Worm (Caenorhabditis elegans) whole organism, early embryonic: ENCODE measurements around the gene C27D8.4.

Source experiments
- B0310.2 ChIP-seq: sonication (generic microtip); optimal IDR thresholded peaks from 2 replicates; lab custom pipeline; 2016; ENCODE audit warnings: mild to moderate bottlenecking, missing genetic modification characterization, missing compliant biosample characterization
- F13C5.2 ChIP-seq: sonication (generic microtip); optimal IDR thresholded peaks from 2 replicates; lab custom pipeline; 2017; ENCODE audit warnings: mild to moderate bottlenecking, missing genetic modification characterization, inconsistent platforms, missing compliant biosample characterization
- flt-1 ChIP-seq: fragments of 200-800 bp; sonication (Bioruptor generic); IDR thresholded peaks from 2 replicates; pipeline ENCODE4 v1.3.6; 2022; ENCODE audit warnings: missing genetic modification characterization, missing compliant biosample characterization
- hmbx-1 ChIP-seq: sonication (generic microtip); optimal IDR thresholded peaks from 2 replicates; lab custom pipeline; 2016; ENCODE audit warnings: mild to moderate bottlenecking, missing genetic modification characterization, missing compliant biosample characterization
- hmg-4 ChIP-seq: fragments of 200-800 bp; sonication (Bioruptor generic); optimal IDR thresholded peaks from 2 replicates; lab custom pipeline; 2018; ENCODE audit warnings: mild to moderate bottlenecking, missing genetic modification characterization, missing compliant biosample characterization
- sea-1 ChIP-seq: fragments of 200-800 bp; sonication (Bioruptor generic); conservative IDR thresholded peaks from 2 replicates; pipeline ENCODE4 v1.3.6; 2022; ENCODE audit warnings: missing genetic modification characterization, missing compliant biosample characterization

ce11 chrIV:12754170-12754569 is 50.3 kb downstream of the C27D8.4 start:
- TF ChIP-seq sea-1 (no peak), flt-1 (GFP tag; lab: Robert Waterston, UW) (no peak), hmbx-1 (tag; lab: Kevin White, UChicago) (no peak), B0310.2 (no peak), F13C5.2 (no peak), hmg-4 (no peak)
